Fruit fly (Drosophila melanogaster) whole organism, embryonic: ENCODE results near the gene bnl.

Experiments
- Abd-B ChIP-seq: fragments of 200-800 bp; sonication (Bioruptor generic); optimal IDR thresholded peaks from 2 replicates; lab custom pipeline; 2018; ENCODE audit warnings: missing biosample characterization, mild to moderate bottlenecking, missing genetic modification characterization, moderate library complexity
- Asciz ChIP-seq: fragments of 200-800 bp; sonication (Bioruptor generic); optimal IDR thresholded peaks from 2 replicates; lab custom pipeline; 2017; ENCODE audit warnings: missing biosample characterization, mild to moderate bottlenecking, missing genetic modification characterization, missing genetic modification reagents
- Atf-2 ChIP-seq: fragments of 200-800 bp; sonication (Bioruptor generic); optimal IDR thresholded peaks from 2 replicates; lab custom pipeline; 2016; ENCODE audit warnings: missing biosample characterization, missing genetic modification characterization
- B-H2 ChIP-seq: fragments of 200-800 bp; sonication (Bioruptor generic); optimal IDR thresholded peaks from 2 replicates; lab custom pipeline; 2018; ENCODE audit warnings: missing biosample characterization, mild to moderate bottlenecking, missing genetic modification characterization
- CG10431 ChIP-seq: fragments of 200-800 bp; sonication (Bioruptor generic); optimal IDR thresholded peaks from 3 replicates; lab custom pipeline; 2018; ENCODE audit warnings: missing biosample characterization, mild to moderate bottlenecking, missing genetic modification characterization
- CG11560 ChIP-seq: fragments of 200-800 bp; sonication (Bioruptor generic); IDR thresholded peaks from 3 replicates; pipeline ENCODE4 v1.3.6; 2022; ENCODE audit warnings: missing biosample characterization, missing genetic modification characterization
- CG1233 ChIP-seq: fragments of 200-800 bp; sonication (Bioruptor generic); optimal IDR thresholded peaks from 4 replicates; lab custom pipeline; 2018; ENCODE audit warnings: missing biosample characterization, mild to moderate bottlenecking, missing genetic modification characterization
- CG16815 ChIP-seq: fragments of 200-800 bp; sonication (Bioruptor generic); optimal IDR thresholded peaks from 3 replicates; lab custom pipeline; 2017; ENCODE audit warnings: missing biosample characterization, mild to moderate bottlenecking, missing genetic modification characterization
- CG17612 ChIP-seq: fragments of 200-800 bp; sonication (Bioruptor generic); IDR thresholded peaks from 2 replicates; pipeline ENCODE4 v1.3.6; 2022; ENCODE audit warnings: missing biosample characterization, missing genetic modification characterization
- CG2199 ChIP-seq: fragments of 200-800 bp; sonication (Bioruptor generic); IDR thresholded peaks from 3 replicates; pipeline ENCODE4 v1.3.6; 2022; ENCODE audit warnings: missing biosample characterization, missing genetic modification characterization
- CG30020 ChIP-seq: fragments of 200-800 bp; optimal IDR thresholded peaks from 2 replicates; lab custom pipeline; 2019; ENCODE audit warnings: missing biosample characterization, mild to moderate bottlenecking, missing genetic modification characterization, moderate library complexity
- CG30431 ChIP-seq: fragments of 200-800 bp; sonication (Bioruptor generic); optimal IDR thresholded peaks from 2 replicates; lab custom pipeline; 2017; ENCODE audit warnings: missing biosample characterization, missing genetic modification characterization
- CG34376 ChIP-seq: fragments of 200-800 bp; sonication (Bioruptor generic); optimal IDR thresholded peaks from 2 replicates; lab custom pipeline; 2018; ENCODE audit warnings: missing biosample characterization, mild to moderate bottlenecking, missing genetic modification characterization
- CG3847 ChIP-seq: fragments of 200-800 bp; sonication (Bioruptor generic); IDR thresholded peaks from 2 replicates; pipeline ENCODE4 v1.3.6; 2022; ENCODE audit warnings: missing biosample characterization, missing genetic modification characterization
- CG8478 ChIP-seq: fragments of >200 bp; optimal IDR thresholded peaks from 2 replicates; lab custom pipeline; 2018
- CG9876 ChIP-seq: fragments of 200-800 bp; sonication (Bioruptor generic); optimal IDR thresholded peaks from 2 replicates; lab custom pipeline; 2016; ENCODE audit warnings: missing biosample characterization, missing genetic modification characterization
- Chrac-16 ChIP-seq: fragments of 200-800 bp; sonication (Bioruptor generic); optimal IDR thresholded peaks from 3 replicates; lab custom pipeline; 2016; ENCODE audit warnings: missing biosample characterization, missing genetic modification characterization
- D19A ChIP-seq: fragments of 200-800 bp; optimal IDR thresholded peaks from 3 replicates; lab custom pipeline; 2019; ENCODE audit warnings: missing biosample characterization, mild to moderate bottlenecking, missing genetic modification characterization, moderate library complexity
- Dad ChIP-seq: fragments of 200-800 bp; sonication (Bioruptor generic); optimal IDR thresholded peaks from 3 replicates; lab custom pipeline; 2016; ENCODE audit warnings: missing biosample characterization, missing genetic modification characterization
- Dfd ChIP-seq, 2 experiments: fragments of >200 bp; optimal IDR thresholded peaks; 2 replicates each; lab custom pipeline; 2017; ENCODE audit warnings: missing biosample characterization in 2 of 2, missing genetic modification characterization in 2 of 2
- Drgx ChIP-seq: fragments of 200-800 bp; sonication (Bioruptor generic); IDR thresholded peaks from 2 replicates; pipeline ENCODE4 v1.3.6; 2022; ENCODE audit warnings: missing biosample characterization, missing genetic modification characterization
- HLH3B ChIP-seq: fragments of 200-800 bp; sonication (Bioruptor generic); IDR thresholded peaks from 2 replicates; pipeline ENCODE4 v1.3.6; 2022; ENCODE audit warnings: missing biosample characterization, missing genetic modification characterization
- HmgZ ChIP-seq: fragments of 200-800 bp; sonication (Bioruptor generic); optimal IDR thresholded peaks from 2 replicates; lab custom pipeline; 2018; ENCODE audit warnings: missing biosample characterization, mild to moderate bottlenecking, missing genetic modification characterization
- Hmx ChIP-seq: fragments of 200-800 bp; sonication (Bioruptor generic); optimal IDR thresholded peaks from 2 replicates; lab custom pipeline; 2016; ENCODE audit warnings: missing biosample characterization, missing genetic modification characterization
- Pdp1 ChIP-seq, 2 experiments: fragments of 200-800 bp; sonication (Bioruptor generic); optimal IDR thresholded peaks; 3 replicates each; lab custom pipeline; 2016; ENCODE audit warnings: missing biosample characterization in 2 of 2, missing genetic modification characterization in 2 of 2, mild to moderate bottlenecking in 1 of 2, moderate library complexity in 1 of 2
- Trl ChIP-seq, 3 experiments: fragments of >200 bp in 2 of 3; fragments of 200-800 bp in 1 of 3; sonication (Bioruptor generic) in 1 of 3; optimal IDR thresholded peaks; 2 replicates in 1 of 3; 3 replicates in 2 of 3; lab custom pipeline; 2016 to 2017; ENCODE audit warnings: missing biosample characterization in 1 of 3, missing genetic modification characterization in 1 of 3
- amos ChIP-seq: fragments of 200-800 bp; sonication (Bioruptor generic); IDR thresholded peaks from 2 replicates; pipeline ENCODE4 v1.3.6; 2022; ENCODE audit warnings: missing biosample characterization, missing genetic modification characterization; ENCODE audit not compliant: partially characterized antibody
- ara ChIP-seq: fragments of 200-800 bp; sonication (Bioruptor generic); IDR thresholded peaks from 2 replicates; pipeline ENCODE4 v1.3.6; 2022; ENCODE audit warnings: missing biosample characterization, missing genetic modification characterization
- ase ChIP-seq: fragments of 200-800 bp; sonication (Bioruptor generic); IDR thresholded peaks from 3 replicates; pipeline ENCODE4 v1.3.6; 2022; ENCODE audit warnings: missing biosample characterization, missing genetic modification characterization
- bcd ChIP-seq: fragments of 200-800 bp; sonication (Bioruptor generic); optimal IDR thresholded peaks from 2 replicates; lab custom pipeline; 2017; ENCODE audit warnings: missing biosample characterization, mild to moderate bottlenecking, missing genetic modification characterization
- caup ChIP-seq: fragments of 200-800 bp; sonication (Bioruptor generic); optimal IDR thresholded peaks from 3 replicates; lab custom pipeline; 2017; ENCODE audit warnings: missing biosample characterization, mild to moderate bottlenecking, missing genetic modification characterization, moderate library complexity; ENCODE audit not compliant: severe bottlenecking
- esg ChIP-seq: fragments of 200-800 bp; sonication (Bioruptor generic); conservative IDR thresholded peaks from 2 replicates; pipeline ENCODE4 v1.3.6; 2022; ENCODE audit warnings: missing biosample characterization, missing genetic modification characterization
- exex ChIP-seq: fragments of 200-800 bp; sonication (Bioruptor generic); optimal IDR thresholded peaks from 4 replicates; lab custom pipeline; 2018; ENCODE audit warnings: missing biosample characterization, mild to moderate bottlenecking, missing genetic modification characterization, moderate library complexity
- ken ChIP-seq: fragments of 200-800 bp; sonication (Bioruptor generic); IDR thresholded peaks from 3 replicates; pipeline ENCODE4 v1.3.6; 2022; ENCODE audit warnings: missing biosample characterization, missing genetic modification characterization
- knrl ChIP-seq: fragments of 200-800 bp; sonication (Bioruptor generic); IDR thresholded peaks from 3 replicates; pipeline ENCODE4 v1.3.6; 2022; ENCODE audit warnings: missing biosample characterization, missing genetic modification characterization; ENCODE audit not compliant: partially characterized antibody
- lab ChIP-seq: fragments of 200-800 bp; sonication (Bioruptor generic); optimal IDR thresholded peaks from 3 replicates; lab custom pipeline; 2017; ENCODE audit warnings: missing biosample characterization, missing genetic modification characterization, mild to moderate bottlenecking, moderate library complexity, missing genetic modification reagents
- mam ChIP-seq: fragments of 200-800 bp; sonication (Bioruptor generic); optimal IDR thresholded peaks from 3 replicates; lab custom pipeline; 2016; ENCODE audit warnings: missing biosample characterization, missing genetic modification characterization
- mirr ChIP-seq: fragments of 200-800 bp; sonication (Bioruptor generic); optimal IDR thresholded peaks from 3 replicates; lab custom pipeline; 2018; ENCODE audit warnings: missing biosample characterization, mild to moderate bottlenecking, missing genetic modification characterization
- nerfin-2 ChIP-seq: fragments of 200-800 bp; sonication (Bioruptor generic); IDR thresholded peaks from 2 replicates; pipeline ENCODE4 v1.3.6; 2022; ENCODE audit warnings: missing biosample characterization, missing genetic modification characterization; ENCODE audit not compliant: partially characterized antibody
- pfk ChIP-seq: fragments of 200-800 bp; sonication (Bioruptor generic); optimal IDR thresholded peaks from 2 replicates; lab custom pipeline; 2018; ENCODE audit warnings: missing biosample characterization, mild to moderate bottlenecking, missing genetic modification characterization, moderate library complexity
- pum ChIP-seq: fragments of 200-800 bp; sonication (Bioruptor generic); optimal IDR thresholded peaks from 2 replicates; lab custom pipeline; 2016; ENCODE audit warnings: missing biosample characterization, missing genetic modification characterization
- row ChIP-seq: fragments of 200-800 bp; sonication (Bioruptor generic); IDR thresholded peaks from 3 replicates; pipeline ENCODE4 v1.3.6; 2022; ENCODE audit warnings: missing biosample characterization, missing genetic modification characterization
- sd ChIP-seq: fragments of 200-800 bp; sonication (Bioruptor generic); optimal IDR thresholded peaks from 3 replicates; lab custom pipeline; 2018; ENCODE audit warnings: missing biosample characterization, mild to moderate bottlenecking, missing genetic modification characterization, moderate library complexity
- sens ChIP-seq: fragments of 200-800 bp; sonication (Bioruptor generic); peaks from one replicate; lab custom pipeline; 2016; ENCODE audit warnings: missing biosample characterization, missing genetic modification characterization
- stc ChIP-seq: fragments of 200-800 bp; sonication (Bioruptor generic); IDR thresholded peaks from 2 replicates; pipeline ENCODE4 v1.3.6; 2022; ENCODE audit warnings: missing biosample characterization, missing genetic modification characterization
- sug ChIP-seq: fragments of 200-800 bp; optimal IDR thresholded peaks from 2 replicates; lab custom pipeline; 2019; ENCODE audit warnings: missing biosample characterization, mild to moderate bottlenecking, missing genetic modification characterization, moderate library complexity
- twi ChIP-seq: fragments of 200-800 bp; optimal IDR thresholded peaks from 2 replicates; lab custom pipeline; 2019; ENCODE audit warnings: missing biosample characterization, mild to moderate bottlenecking, missing genetic modification characterization, moderate library complexity
- zen2 ChIP-seq: fragments of 200-800 bp; sonication (Bioruptor generic); IDR thresholded peaks from 3 replicates; pipeline ENCODE4 v1.3.6; 2022; ENCODE audit warnings: missing biosample characterization, missing genetic modification characterization; ENCODE audit not compliant: partially characterized antibody
- zfh2 ChIP-seq: fragments of 200-800 bp; sonication (Bioruptor generic); optimal IDR thresholded peaks from 2 replicates; lab custom pipeline; 2016; ENCODE audit warnings: missing biosample characterization, missing genetic modification characterization

The bnl gene

DNA sequence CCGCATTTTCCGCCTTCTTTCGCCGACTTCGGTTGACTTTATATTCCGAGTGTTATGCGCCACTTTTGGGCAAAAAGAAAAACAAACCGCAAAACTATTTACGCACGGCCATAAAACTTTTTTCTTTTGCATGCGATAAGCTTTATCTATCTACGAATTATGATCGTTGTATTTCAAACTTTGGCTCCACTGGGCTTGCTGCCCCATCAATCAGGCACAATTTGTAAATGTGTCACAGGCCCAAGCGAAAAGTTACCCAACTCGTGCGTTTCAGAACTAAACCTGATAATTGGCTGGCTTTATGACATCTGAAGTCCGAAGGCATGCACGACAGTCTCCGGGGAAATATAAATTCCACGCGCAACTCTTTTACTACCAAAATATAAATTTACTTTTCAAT, 2.7 kb downstream of the bnl start:
- TF ChIP-seq mam (GFP tag; lab: Kevin White, UChicago): no peak
- TF ChIP-seq CG34376 (GFP tag; lab: Kevin White, UChicago): peak; percentile 4
- TF ChIP-seq Abd-B (GFP tag; lab: Kevin White, UChicago): no peak
- TF ChIP-seq sd (tag; lab: Kevin White, UChicago): peak; percentile 35
- TF ChIP-seq exex (tag; lab: Kevin White, UChicago): peak; percentile 63
- 0 out of 3 replicates have a peak, but pooled peaks have one; percentile 26 for TF ChIP-seq CG2199 (GFP tag; lab: Robert Waterston, UW)
- peak; percentile 73 for TF ChIP-seq sug (tag; lab: Kevin White, UChicago)
- no peak for TF ChIP-seq esg
- TF ChIP-seq mirr: peak; percentile 17
- no peak for TF ChIP-seq B-H2 (GFP tag; lab: Kevin White, UChicago)
- no peak for TF ChIP-seq zfh2 (GFP tag; lab: Kevin White, UChicago)
- no peak for TF ChIP-seq Chrac-16 (GFP tag; lab: Kevin White, UChicago)
- no peak for TF ChIP-seq CG8478
- TF ChIP-seq row (GFP tag; lab: Robert Waterston, UW): no peak
- peak; percentile 37 for TF ChIP-seq sens (GFP tag; lab: Kevin White, UChicago)
- no peak for TF ChIP-seq HLH3B (GFP tag; lab: Robert Waterston, UW)
- TF ChIP-seq CG9876: no peak
- no peak for TF ChIP-seq amos (GFP tag; lab: Robert Waterston, UW)
- TF ChIP-seq lab (GFP tag; lab: Kevin White, UChicago): peak; percentile 52
- TF ChIP-seq Hmx: no peak
- TF ChIP-seq Pdp1 (GFP tag; optimal IDR thresholded peaks at IDR 0.05; lab: Kevin White, UChicago): peak in 1 of 2 experiments; percentile 58
- no peak for TF ChIP-seq pfk (GFP tag; lab: Kevin White, UChicago)

DNA sequence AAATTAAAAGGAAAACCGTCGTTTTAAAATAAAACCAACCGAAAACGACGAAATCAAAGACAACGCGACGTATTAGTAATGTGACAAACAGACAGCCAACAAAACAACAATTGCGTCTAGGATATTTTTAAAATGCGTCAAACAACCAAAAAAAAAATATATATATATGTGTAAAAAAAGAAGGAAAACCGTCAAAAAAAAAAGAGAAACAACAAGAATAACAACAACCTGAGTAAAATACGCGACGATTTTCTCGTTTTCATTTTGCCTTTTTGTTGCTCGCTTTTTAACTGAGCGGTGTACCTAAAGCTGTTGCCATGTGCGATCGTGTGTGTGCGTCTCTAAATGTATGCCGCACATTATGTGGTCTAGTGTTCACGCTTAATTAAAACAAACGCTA, 3.1 kb downstream of the bnl start:
- no peak for TF ChIP-seq HmgZ (tag; lab: Kevin White, UChicago)
- peak; percentile 73 for TF ChIP-seq Drgx (GFP tag; lab: Robert Waterston, UW)

DNA sequence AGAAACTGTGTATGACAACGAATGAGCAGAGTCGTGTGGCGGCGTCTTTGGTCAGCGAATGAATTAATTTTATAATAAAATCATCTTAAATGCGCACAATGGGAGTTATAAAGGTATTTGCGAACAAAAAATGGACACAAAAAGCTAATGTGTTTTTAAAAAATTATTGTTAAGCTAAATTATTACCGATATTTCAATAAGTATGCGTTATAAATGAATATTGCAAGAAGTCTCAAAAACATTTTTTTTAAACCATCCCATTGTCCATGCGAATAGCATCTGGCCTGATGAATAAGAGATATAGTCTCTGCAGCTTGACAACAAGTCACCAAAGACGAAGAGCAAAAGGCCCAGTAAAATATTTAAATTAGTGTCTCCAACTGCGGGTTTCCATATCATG, 5.6 kb downstream of the bnl start:
- TF ChIP-seq Asciz (GFP tag; lab: Kevin White, UChicago): peak; percentile 72
- TF ChIP-seq ken (GFP tag; lab: Robert Waterston, UW): peak; percentile 67; the same call in 1 of the 3 replicates
- no peak for TF ChIP-seq nerfin-2 (GFP tag; lab: Robert Waterston, UW)
- TF ChIP-seq knrl (GFP tag; lab: Robert Waterston, UW): no peak
- no peak for TF ChIP-seq ase (GFP tag; lab: Robert Waterston, UW)
- no peak for TF ChIP-seq CG10431
- TF ChIP-seq Atf-2: no peak
- no peak for TF ChIP-seq Dfd (GFP tag; optimal IDR thresholded peaks at IDR 0.05; lab: Kevin White, UChicago)
- no peak for TF ChIP-seq mirr
- peak; percentile 28 for TF ChIP-seq caup (GFP tag; lab: Kevin White, UChicago)
- no peak for TF ChIP-seq zen2 (GFP tag; lab: Robert Waterston, UW)
- TF ChIP-seq Trl (optimal IDR thresholded peaks at IDR 0.05; lab: Kevin White, UChicago): no peak
- TF ChIP-seq Trl (GFP tag; optimal IDR thresholded peaks at IDR 0.05; lab: Kevin White, UChicago): peak; percentile 36
- peak; percentile 43 for TF ChIP-seq D19A (tag; lab: Kevin White, UChicago)
- TF ChIP-seq CG30020: no peak
- peak; percentile 80 for TF ChIP-seq stc (GFP tag; lab: Robert Waterston, UW)
- no peak for TF ChIP-seq CG11560
- TF ChIP-seq CG16815: no peak
- TF ChIP-seq pum: peak; percentile 31
- peak; percentile 62 for TF ChIP-seq bcd
- TF ChIP-seq CG1233: no peak
- peak; percentile 46; the same call in 1 of the 2 replicates for TF ChIP-seq CG3847
- TF ChIP-seq Dad: no peak
- no peak for TF ChIP-seq CG30431 (GFP tag; lab: Kevin White, UChicago)
- TF ChIP-seq ara (GFP tag; lab: Robert Waterston, UW): peak; percentile 72
- TF ChIP-seq twi: no peak
- TF ChIP-seq CG17612 (GFP tag; lab: Robert Waterston, UW): no peak
